Worm (Caenorhabditis elegans) whole organism, late embryonic: ENCODE measurements around the gene rom-2.

Source experiments
- F13H6.1 ChIP-seq: sonication (generic microtip); optimal IDR thresholded peaks from 2 replicates; lab custom pipeline; 2016; ENCODE audit warnings: missing genetic modification characterization, missing compliant biosample characterization
- T23F11.4 ChIP-seq: fragments of 200-800 bp; sonication (Bioruptor generic); optimal IDR thresholded peaks from 2 replicates; lab custom pipeline; 2018; ENCODE audit warnings: mild to moderate bottlenecking, missing genetic modification characterization, missing compliant biosample characterization
- Y22D7AL.16 ChIP-seq: sonication (generic microtip); optimal IDR thresholded peaks from 2 replicates; lab custom pipeline; 2016; ENCODE audit warnings: missing genetic modification characterization, missing compliant biosample characterization
- ahr-1 ChIP-seq: sonication (generic microtip); optimal IDR thresholded peaks from 2 replicates; lab custom pipeline; 2016; ENCODE audit warnings: missing genetic modification characterization, missing compliant biosample characterization
- ama-1 ChIP-seq: fragments of 150-350 bp; optimal IDR thresholded peaks from 2 replicates; lab custom pipeline; 2014
- ceh-18 ChIP-seq: sonication (generic microtip); optimal IDR thresholded peaks from 2 replicates; lab custom pipeline; 2016; ENCODE audit warnings: missing genetic modification characterization, missing compliant biosample characterization
- ceh-19 ChIP-seq: fragments of 200-800 bp; sonication (Bioruptor generic); optimal IDR thresholded peaks from 2 replicates; lab custom pipeline; 2018; ENCODE audit warnings: mild to moderate bottlenecking, missing genetic modification characterization, missing compliant biosample characterization
- ceh-2 ChIP-seq: sonication (generic microtip); optimal IDR thresholded peaks from 2 replicates; lab custom pipeline; 2016; ENCODE audit warnings: missing genotype, missing genetic modification characterization, missing compliant biosample characterization
- ceh-22 ChIP-seq: sonication (generic microtip); optimal IDR thresholded peaks from 2 replicates; lab custom pipeline; 2017; ENCODE audit warnings: missing biosample characterization, missing genetic modification characterization
- ceh-31 ChIP-seq: sonication (generic microtip); optimal IDR thresholded peaks from 2 replicates; lab custom pipeline; 2016; ENCODE audit warnings: missing genetic modification characterization, missing compliant biosample characterization
- ceh-34 ChIP-seq: sonication (generic microtip); optimal IDR thresholded peaks from 2 replicates; lab custom pipeline; 2016; ENCODE audit warnings: mild to moderate bottlenecking, missing genetic modification characterization, missing compliant biosample characterization
- che-1 ChIP-seq: sonication (generic microtip); optimal IDR thresholded peaks from 2 replicates; lab custom pipeline; 2016; ENCODE audit warnings: mild to moderate bottlenecking, missing genetic modification characterization, missing compliant biosample characterization
- elt-4 ChIP-seq: sonication (generic microtip); optimal IDR thresholded peaks from 2 replicates; lab custom pipeline; 2016; ENCODE audit warnings: missing genetic modification characterization, missing compliant biosample characterization
- ets-4 ChIP-seq: sonication (generic microtip); optimal IDR thresholded peaks from 2 replicates; lab custom pipeline; 2016; ENCODE audit warnings: missing genetic modification characterization, missing compliant biosample characterization
- eyg-1 ChIP-seq: sonication (generic microtip); optimal IDR thresholded peaks from 2 replicates; lab custom pipeline; 2016; ENCODE audit warnings: missing genotype, missing genetic modification characterization, missing compliant biosample characterization
- fkh-6 ChIP-seq: sonication (generic microtip); optimal IDR thresholded peaks from 2 replicates; lab custom pipeline; 2016; ENCODE audit warnings: missing genetic modification characterization, missing compliant biosample characterization
- hlh-13 ChIP-seq: fragments of 200-800 bp; sonication (Bioruptor generic); optimal IDR thresholded peaks from 2 replicates; lab custom pipeline; 2018; ENCODE audit warnings: mild to moderate bottlenecking, missing genetic modification characterization, missing compliant biosample characterization
- hlh-15 ChIP-seq: sonication (generic microtip); optimal IDR thresholded peaks from 2 replicates; lab custom pipeline; 2016; ENCODE audit warnings: missing genetic modification characterization, missing compliant biosample characterization
- hlh-30 ChIP-seq: sonication (generic microtip); optimal IDR thresholded peaks from 2 replicates; lab custom pipeline; 2017; ENCODE audit warnings: antibody characterized with exemption, missing genetic modification characterization, missing compliant biosample characterization; ENCODE audit not compliant: insufficient read depth
- hlh-8 ChIP-seq: sonication (generic microtip); optimal IDR thresholded peaks from 2 replicates; lab custom pipeline; 2016; ENCODE audit warnings: missing genotype, missing genetic modification characterization, missing compliant biosample characterization
- lim-6 ChIP-seq: sonication (generic microtip); optimal IDR thresholded peaks from 2 replicates; lab custom pipeline; 2016; ENCODE audit warnings: missing genetic modification characterization, missing compliant biosample characterization
- lin-11 ChIP-seq: fragments of 200-800 bp; sonication (Bioruptor generic); optimal IDR thresholded peaks from 2 replicates; lab custom pipeline; 2018; ENCODE audit warnings: mild to moderate bottlenecking, missing genetic modification characterization, missing compliant biosample characterization
- nfya-1 ChIP-seq: sonication (generic microtip); optimal IDR thresholded peaks from 2 replicates; lab custom pipeline; 2017; ENCODE audit warnings: missing genetic modification characterization, mild to moderate bottlenecking, missing compliant biosample characterization, antibody characterized with exemption, moderate library complexity
- nhr-11 ChIP-seq: fragments of 150-350 bp; optimal IDR thresholded peaks from 2 replicates; lab custom pipeline; 2014; ENCODE audit warnings: missing biosample characterization, missing genetic modification characterization
- nhr-232 ChIP-seq: sonication (generic microtip); optimal IDR thresholded peaks from 2 replicates; lab custom pipeline; 2016; ENCODE audit warnings: missing genetic modification characterization, missing compliant biosample characterization
- pha-2 ChIP-seq: sonication (generic microtip); optimal IDR thresholded peaks from 2 replicates; lab custom pipeline; 2017; ENCODE audit warnings: mild to moderate bottlenecking, missing genetic modification characterization, missing compliant biosample characterization
- pha-4 ChIP-seq: fragments of 150-350 bp; optimal IDR thresholded peaks from 2 replicates; lab custom pipeline; 2018; ENCODE audit warnings: missing biosample characterization, missing genetic modification reagents, missing genetic modification characterization
- pqm-1 ChIP-seq: sonication (generic microtip); optimal IDR thresholded peaks from 2 replicates; lab custom pipeline; 2016; ENCODE audit warnings: missing genetic modification characterization, missing compliant biosample characterization
- pros-1 ChIP-seq: fragments of 150-350 bp; optimal IDR thresholded peaks from 2 replicates; lab custom pipeline; 2014; ENCODE audit warnings: missing biosample characterization, missing genetic modification reagents, missing genetic modification characterization
- sdc-2 ChIP-seq: sonication (generic microtip); optimal IDR thresholded peaks from 2 replicates; lab custom pipeline; 2016; ENCODE audit warnings: missing genotype, missing genetic modification characterization, missing compliant biosample characterization
- sox-2 ChIP-seq: fragments of 200-800 bp; sonication (Bioruptor generic); IDR thresholded peaks from 2 replicates; pipeline ENCODE4 v1.3.6; 2022; ENCODE audit warnings: missing genetic modification reagents, missing genetic modification characterization, missing compliant biosample characterization
- syd-9 ChIP-seq: sonication (generic microtip); optimal IDR thresholded peaks from 2 replicates; lab custom pipeline; 2016; ENCODE audit warnings: mild to moderate bottlenecking, missing genetic modification characterization, moderate library complexity, missing compliant biosample characterization
- tbx-2 ChIP-seq: sonication (generic microtip); optimal IDR thresholded peaks from 2 replicates; lab custom pipeline; 2016; ENCODE audit warnings: missing genetic modification characterization, missing compliant biosample characterization
- ttx-3 ChIP-seq: sonication (generic microtip); optimal IDR thresholded peaks from 2 replicates; lab custom pipeline; 2016; ENCODE audit warnings: missing genetic modification reagents, missing genetic modification characterization, missing compliant biosample characterization
- unc-42 ChIP-seq: sonication (generic microtip); optimal IDR thresholded peaks from 2 replicates; lab custom pipeline; 2016; ENCODE audit warnings: missing genotype, missing genetic modification characterization, missing compliant biosample characterization
- unc-55 ChIP-seq: sonication (generic microtip); optimal IDR thresholded peaks from 2 replicates; lab custom pipeline; 2017; ENCODE audit warnings: missing biosample characterization, missing genetic modification reagents, missing genetic modification characterization
- zip-5 ChIP-seq: sonication (generic microtip); optimal IDR thresholded peaks from 2 replicates; lab custom pipeline; 2016; ENCODE audit warnings: missing genetic modification characterization, missing compliant biosample characterization
- ztf-16 ChIP-seq: sonication (generic microtip); optimal IDR thresholded peaks from 2 replicates; lab custom pipeline; 2017; ENCODE audit warnings: missing genetic modification characterization, missing compliant biosample characterization

Gene rom-2

ce11 chrIII:9619079-9619761 is 23.8 kb upstream of the rom-2 start, which contains the start of gene hlh-11 (continued):
- TF ChIP-seq ama-1 (lab: Kevin White, UChicago) (no peak), hlh-8 (tag; lab: Kevin White, UChicago) (peak; percentile 59), ahr-1 (no peak), che-1 (tag; lab: Kevin White, UChicago) (no peak), lin-11 (tag; lab: Kevin White, UChicago) (no peak), ceh-31 (tag; lab: Kevin White, UChicago) (peak; percentile 62), nfya-1 (peak; percentile 77), ceh-34 (tag; lab: Kevin White, UChicago) (peak; percentile 59), sox-2 (GFP tag; lab: Robert Waterston, UW) (no peak), elt-4 (tag; lab: Kevin White, UChicago) (no peak), hlh-30 (tag; lab: Kevin White, UChicago) (peak; percentile 76), nhr-11 (tag; lab: Kevin White, UChicago) (no peak), sdc-2 (no peak), unc-55 (GFP tag; lab: Kevin White, UChicago) (peak; percentile 41), syd-9 (tag; lab: Kevin White, UChicago) (peak; percentile 3), F13H6.1 (peak; percentile 71), tbx-2 (tag; lab: Kevin White, UChicago) (peak; percentile 58), pha-4 (tag; lab: Kevin White, UChicago) (no peak), hlh-13 (GFP tag; lab: Kevin White, UChicago) (no peak), ttx-3 (tag; lab: Kevin White, UChicago) (no peak), ceh-22 (tag; lab: Kevin White, UChicago) (no peak), pqm-1 (no peak), fkh-6 (tag; lab: Kevin White, UChicago) (no peak), ceh-19 (no peak), ceh-18 (peak; percentile 96), ets-4 (tag; lab: Kevin White, UChicago) (peak; percentile 41), Y22D7AL.16 (tag; lab: Kevin White, UChicago) (no peak), ceh-2 (tag; lab: Kevin White, UChicago) (no peak)
- TF ChIP-seq, all 69 proteins: peak for 19

- TF ChIP-seq hlh-15 (tag; lab: Kevin White, UChicago) = no peak
- TF ChIP-seq pha-2 (tag; lab: Kevin White, UChicago) = no peak
- TF ChIP-seq lim-6 (tag; lab: Kevin White, UChicago) = no peak
- TF ChIP-seq pha-4 (tag; lab: Kevin White, UChicago) = no peak
- peak; percentile 52 for TF ChIP-seq nfya-1
- no peak for TF ChIP-seq ceh-2 (tag; lab: Kevin White, UChicago)
- no peak for TF ChIP-seq nhr-232 (tag; lab: Kevin White, UChicago)
Measured at ce11 chrIII:9617599-9618262, 22.3 kb upstream of the rom-2 start.

- TF ChIP-seq lim-6 (tag; lab: Kevin White, UChicago) (no peak), zip-5 (no peak), ahr-1 (no peak), ztf-16 (tag; lab: Kevin White, UChicago) (no peak), T23F11.4 (GFP tag; lab: Kevin White, UChicago) (no peak), ceh-34 (tag; lab: Kevin White, UChicago) (no peak), pros-1 (tag; lab: Kevin White, UChicago) (no peak), F13H6.1 (no peak), unc-42 (tag; lab: Kevin White, UChicago) (no peak), ceh-2 (tag; lab: Kevin White, UChicago) (no peak), syd-9 (tag; lab: Kevin White, UChicago) (no peak), eyg-1 (no peak), sdc-2 (no peak)
Measured at ce11 chrIII:9616933-9617332, 21.5 kb upstream of the rom-2 start.
